Worm (Caenorhabditis elegans) whole organism, young adult: ENCODE results near the gene idpc-2.

Experiments
- B0035.1 ChIP-seq: sonication (generic microtip); optimal IDR thresholded peaks from 2 replicates; lab custom pipeline; 2016; ENCODE audit warnings: missing genetic modification characterization, mild to moderate bottlenecking, missing compliant biosample characterization, missing genotype, missing genetic modification reagents
- Y79H2A.3 ChIP-seq: fragments of 200-800 bp; sonication (Bioruptor generic); conservative IDR thresholded peaks from 2 replicates; pipeline ENCODE4 v1.3.6; 2022; ENCODE audit warnings: missing genetic modification reagents, missing genetic modification characterization, missing compliant biosample characterization
- dox-1 ChIP-seq: fragments of 200-800 bp; sonication (Bioruptor generic); IDR thresholded peaks from 2 replicates; pipeline ENCODE4 v1.3.6; 2022; ENCODE audit warnings: missing genetic modification reagents, missing genetic modification characterization, missing compliant biosample characterization
- madf-6 ChIP-seq: fragments of 200-800 bp; sonication (Bioruptor generic); IDR thresholded peaks from 2 replicates; pipeline ENCODE4 v1.3.6; 2022; ENCODE audit warnings: missing genetic modification reagents, missing genetic modification characterization, missing compliant biosample characterization
- repo-1 ChIP-seq: sonication (generic microtip); optimal IDR thresholded peaks from 2 replicates; lab custom pipeline; 2017; ENCODE audit warnings: mild to moderate bottlenecking, missing genetic modification characterization, missing compliant biosample characterization
- sea-2 ChIP-seq: fragments of 200-800 bp; sonication (Bioruptor generic); IDR thresholded peaks from 2 replicates; pipeline ENCODE4 v1.3.6; 2022; ENCODE audit warnings: missing genetic modification characterization, missing compliant biosample characterization

ce11 chrV:8654460-8655419 lies 33.6 kb upstream of the idpc-2 start:
- no peak for TF ChIP-seq B0035.1 (tag; lab: Kevin White, UChicago)
- no peak for TF ChIP-seq repo-1
- TF ChIP-seq sea-2 (GFP tag; lab: Robert Waterston, UW), result no peak
- TF ChIP-seq Y79H2A.3 (GFP tag; lab: Robert Waterston, UW), result no peak
- TF ChIP-seq dox-1, result no peak
- TF ChIP-seq madf-6 (GFP tag; lab: Robert Waterston, UW), result no peak
